Worm (Caenorhabditis elegans): ENCODE results near the gene C56C10.7.
"Not testable (repeated sequence)": the region's sequence is repeated elsewhere in the genome, so short reads cannot be mapped to it uniquely, and the experiment has no call there.

Gene C56C10.7

ce11 chrII:6627182-6627581 is 39.8 kb upstream of the C56C10.7 start, which contains the start of the genes F54H5.5 and F54H5.2:
TSS of gene F54H5.5 (minus strand) at chrII:6627282.
TSS of gene F54H5.2 (plus strand) at chrII:6627484.
- TF ChIP-seq nhr-12, mdl-1, peb-1 (tag; optimal IDR thresholded peaks at IDR 0.05): not testable (repeated sequence)

- TF ChIP-seq fos-1 (tag; optimal IDR thresholded peaks at IDR 0.05) (peak; percentile 0), ZK546.5 (tag; optimal IDR thresholded peaks at IDR 0.05) (no peak)
These were observed 37.9 kb upstream of the C56C10.7 start, which contains the start of gene F54H5.14 for ce11 chrII:6625302-6625701. TSS of gene F54H5.14 (minus strand) at chrII:6625402.

ce11 chrII:6621886-6622285 is 34.5 kb upstream of the C56C10.7 start, which contains the start of gene F54H5.3:
TSS of gene F54H5.3 (plus strand) at chrII:6622186.
- TF ChIP-seq ztf-11 (tag; optimal IDR thresholded peaks at IDR 0.05) = no peak
- TF ChIP-seq nhr-129 (tag; optimal IDR thresholded peaks at IDR 0.05) = no peak
- no peak for TF ChIP-seq alr-1 (tag; optimal IDR thresholded peaks at IDR 0.05)
- TF ChIP-seq blmp-1 (tag; optimal IDR thresholded peaks at IDR 0.05; ENCODE audit: insufficient read depth) = no peak
- no peak for TF ChIP-seq zag-1 (tag; optimal IDR thresholded peaks at IDR 0.05)
- no peak for TF ChIP-seq sem-4 (tag; optimal IDR thresholded peaks at IDR 0.05)
- TF ChIP-seq aly-2 (tag; optimal IDR thresholded peaks at IDR 0.05) = no peak
- TF ChIP-seq nhr-237 (tag; optimal IDR thresholded peaks at IDR 0.05) = no peak
- no peak for TF ChIP-seq gmeb-1 (tag; optimal IDR thresholded peaks at IDR 0.05)
- TF ChIP-seq mdl-1 (tag; optimal IDR thresholded peaks at IDR 0.05) = no peak
- TF ChIP-seq ZK546.5 (tag; optimal IDR thresholded peaks at IDR 0.05) = no peak
- no peak for TF ChIP-seq skn-1 (tag; optimal IDR thresholded peaks at IDR 0.05)
- no peak for TF ChIP-seq ztf-4 (tag; optimal IDR thresholded peaks at IDR 0.05)

ce11 chrII:6619007-6619406 is 31.6 kb upstream of the C56C10.7 start:
- TF ChIP-seq alr-1 (tag; optimal IDR thresholded peaks at IDR 0.05) (no peak), lin-13 (GFP tag; optimal IDR thresholded peaks at IDR 0.05) (no peak), nhr-25 (tag; optimal IDR thresholded peaks at IDR 0.05) (peak; percentile 53), aly-2 (tag; optimal IDR thresholded peaks at IDR 0.05) (no peak), F13H6.1 (tag; optimal IDR thresholded peaks at IDR 0.05) (no peak), ztf-11 (tag; optimal IDR thresholded peaks at IDR 0.05) (no peak), snpc-4 (tag; optimal IDR thresholded peaks at IDR 0.05) (no peak), ceh-82 (tag; optimal IDR thresholded peaks at IDR 0.05) (no peak), ceh-16 (tag; optimal IDR thresholded peaks at IDR 0.05) (no peak), C34F6.9 (tag; optimal IDR thresholded peaks at IDR 0.05) (no peak), sem-4 (tag; optimal IDR thresholded peaks at IDR 0.05) (no peak), Y55F3AM.14 (GFP tag; optimal IDR thresholded peaks at IDR 0.05) (no peak), ztf-1 (GFP tag; conservative IDR thresholded peaks at IDR 0.05) (no peak), nhr-77 (tag; optimal IDR thresholded peaks at IDR 0.05) (no peak), mbf-1 (tag; optimal IDR thresholded peaks at IDR 0.05) (no peak), nhr-6 (tag; optimal IDR thresholded peaks at IDR 0.05) (no peak), sma-3 (GFP tag; optimal IDR thresholded peaks at IDR 0.05) (peak; percentile 14), ZK546.5 (tag; optimal IDR thresholded peaks at IDR 0.05) (no peak), nhr-21 (tag; optimal IDR thresholded peaks at IDR 0.05) (peak; percentile 6), sma-9 (GFP tag; optimal IDR thresholded peaks at IDR 0.05) (peak; percentile 22), sma-9 (tag; optimal IDR thresholded peaks at IDR 0.05) (no peak), R02D3.7 (tag; optimal IDR thresholded peaks at IDR 0.05) (no peak), gmeb-1 (tag; optimal IDR thresholded peaks at IDR 0.05) (no peak), peb-1 (tag; optimal IDR thresholded peaks at IDR 0.05) (no peak), unc-55 (GFP tag; optimal IDR thresholded peaks at IDR 0.05) (no peak), unc-62 (GFP tag; optimal IDR thresholded peaks at IDR 0.05) (no peak), ama-1 (optimal IDR thresholded peaks at IDR 0.05) (no peak), fos-1 (tag; optimal IDR thresholded peaks at IDR 0.05) (no peak), zag-1 (tag; optimal IDR thresholded peaks at IDR 0.05) (no peak), mab-5 (tag; optimal IDR thresholded peaks at IDR 0.05) (no peak), elt-1 (tag; optimal IDR thresholded peaks at IDR 0.05) (no peak), skn-1 (tag; optimal IDR thresholded peaks at IDR 0.05) (no peak), mdl-1 (tag; optimal IDR thresholded peaks at IDR 0.05) (no peak), crh-2 (tag; optimal IDR thresholded peaks at IDR 0.05) (no peak), nhr-10 (tag; optimal IDR thresholded peaks at IDR 0.05) (no peak), lsy-2 (tag; optimal IDR thresholded peaks at IDR 0.05) (no peak), lin-39 (tag; optimal IDR thresholded peaks at IDR 0.05) (no peak), blmp-1 (tag; optimal IDR thresholded peaks at IDR 0.05; ENCODE audit: insufficient read depth) (peak; percentile 7), unc-39 (tag; optimal IDR thresholded peaks at IDR 0.05) (no peak)
